Worm (Caenorhabditis elegans) whole organism, L1 larva: ENCODE measurements around the gene C27B7.5.

ENCODE experiments used
- aly-2 ChIP-seq: fragments of 150-350 bp; optimal IDR thresholded peaks from 2 replicates; lab custom pipeline; 2014; ENCODE audit warnings: missing biosample characterization, missing genetic modification characterization
- ceh-82 ChIP-seq, 3 experiments: fragments of 150-350 bp in 1 of 3; sonication (generic microtip) in 2 of 3; optimal IDR thresholded peaks; 2 replicates each; lab custom pipeline; 2014 to 2017; ENCODE audit warnings: missing biosample characterization in 3 of 3, missing genetic modification characterization in 3 of 3
- ces-1 ChIP-seq: fragments of 150-350 bp; optimal IDR thresholded peaks from 2 replicates; lab custom pipeline; 2014; ENCODE audit warnings: missing biosample characterization, missing genetic modification reagents, missing genetic modification characterization
- dsc-1 ChIP-seq: sonication (generic microtip); optimal IDR thresholded peaks from 2 replicates; lab custom pipeline; 2016; ENCODE audit warnings: mild to moderate bottlenecking, missing genetic modification characterization, missing compliant biosample characterization
- hlh-17 ChIP-seq: fragments of 200-800 bp; sonication (Bioruptor generic); optimal IDR thresholded peaks from 2 replicates; lab custom pipeline; 2018; ENCODE audit warnings: missing genetic modification characterization, mild to moderate bottlenecking, missing compliant biosample characterization, moderate library complexity, borderline replicate concordance
- irx-1 ChIP-seq: sonication (generic microtip); optimal IDR thresholded peaks from 2 replicates; lab custom pipeline; 2016; ENCODE audit warnings: missing genetic modification characterization, missing compliant biosample characterization
- lin-14 ChIP-seq: fragments of 200-800 bp; sonication (Bioruptor generic); optimal IDR thresholded peaks from 2 replicates; lab custom pipeline; 2018; ENCODE audit warnings: mild to moderate bottlenecking, missing genetic modification characterization, moderate library complexity, missing compliant biosample characterization
- mef-2 ChIP-seq: fragments of 150-350 bp; optimal IDR thresholded peaks from 2 replicates; lab custom pipeline; 2014; ENCODE audit warnings: missing biosample characterization, missing genetic modification characterization
- nhr-76 ChIP-seq: sonication (generic microtip); optimal IDR thresholded peaks from 2 replicates; lab custom pipeline; 2017; ENCODE audit warnings: missing biosample characterization, missing genetic modification characterization
- nhr-77 ChIP-seq: fragments of 150-350 bp; optimal IDR thresholded peaks from 2 replicates; lab custom pipeline; 2014; ENCODE audit warnings: missing biosample characterization, missing genetic modification characterization
- unc-62 ChIP-seq: fragments of 150-350 bp; optimal IDR thresholded peaks from 2 replicates; lab custom pipeline; 2014; ENCODE audit warnings: missing biosample characterization, missing genetic modification reagents, missing genetic modification characterization
- ztf-11 ChIP-seq, 2 experiments: sonication (generic microtip); optimal IDR thresholded peaks; 2 replicates each; lab custom pipeline; 2016 to 2017; ENCODE audit warnings: missing genetic modification characterization in 2 of 2, missing biosample characterization in 1 of 2, missing compliant biosample characterization in 1 of 2

DNA sequence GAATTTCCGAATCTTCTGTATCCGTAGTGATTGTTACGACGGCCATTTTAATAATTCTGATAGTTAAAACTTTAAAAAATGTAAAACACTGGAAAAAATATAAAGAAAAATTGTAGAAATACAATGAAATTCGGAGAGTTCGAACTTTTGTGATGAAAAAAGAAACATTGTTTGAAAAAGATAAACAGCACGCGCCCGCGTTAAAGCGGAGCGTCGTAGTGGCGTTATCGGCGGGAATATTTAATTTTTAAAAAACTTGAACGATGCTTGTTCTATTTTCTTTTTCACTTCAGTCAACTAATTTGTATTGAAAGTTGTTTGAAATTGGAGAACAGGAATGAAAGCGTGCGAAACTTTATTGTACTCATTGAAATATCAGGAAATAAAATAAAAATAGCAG, 31.8 kb upstream of the C27B7.5 start, which contains the start of gene npp-23:
- TF ChIP-seq ztf-11 (tag; optimal IDR thresholded peaks at IDR 0.05; lab: Kevin White, UChicago) (no peak), nhr-77 (no peak), lin-14 (GFP tag; lab: Kevin White, UChicago) (no peak), irx-1 (tag; lab: Kevin White, UChicago) (no peak), dsc-1 (tag; lab: Kevin White, UChicago) (peak; percentile 53), ceh-82 (tag; optimal IDR thresholded peaks at IDR 0.05; lab: Kevin White, UChicago) (peak; percentile 40 to 53 (median 43)), ces-1 (GFP tag; lab: Kevin White, UChicago) (no peak), aly-2 (tag; lab: Kevin White, UChicago) (peak; percentile 11), hlh-17 (GFP tag; lab: Kevin White, UChicago) (no peak), nhr-76 (tag; lab: Kevin White, UChicago) (no peak), unc-62 (GFP tag; lab: Kevin White, UChicago) (no peak), mef-2 (tag; lab: Kevin White, UChicago) (no peak)
